Worm (Caenorhabditis elegans): ENCODE results near the gene sec-5.

DNA sequence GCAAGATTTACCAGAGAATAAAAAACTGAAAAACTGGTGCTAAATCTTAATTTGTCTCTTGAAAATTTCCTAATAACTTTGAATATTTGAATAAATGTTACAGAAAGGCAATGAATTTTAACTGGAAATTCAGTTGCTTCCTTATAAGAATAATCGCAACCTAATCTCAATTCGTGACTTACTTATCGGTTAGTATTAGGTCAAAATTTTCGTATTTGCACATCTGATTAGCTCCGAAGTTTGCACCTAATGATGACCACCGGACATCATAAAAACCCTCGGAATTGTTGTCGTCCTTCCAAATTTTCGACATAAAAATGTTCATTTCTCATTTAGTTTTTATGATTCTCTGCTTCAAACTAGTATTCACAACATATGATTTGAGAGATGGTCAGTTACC is 39.1 kb downstream of the sec-5 start, which contains the start of gene C16D2.3:
- TF ChIP-seq ama-1 (optimal IDR thresholded peaks at IDR 0.05) = no peak
- TF ChIP-seq elt-3 (tag; optimal IDR thresholded peaks at IDR 0.05) = no peak
- TF ChIP-seq pha-4 (tag; optimal IDR thresholded peaks at IDR 0.05) = no peak
- TF ChIP-seq nhr-12 (tag; optimal IDR thresholded peaks at IDR 0.05) = no peak
- no peak for TF ChIP-seq lin-39 (tag; optimal IDR thresholded peaks at IDR 0.05)
- TF ChIP-seq egl-27 (tag; optimal IDR thresholded peaks at IDR 0.05) = no peak
